Worm (Caenorhabditis elegans) whole organism, young adult: ENCODE measurements around the gene T05A12.3.

Source experiments
- B0336.3 ChIP-seq: fragments of 200-800 bp; sonication (Bioruptor generic); IDR thresholded peaks from 2 replicates; pipeline ENCODE4 v1.3.6; 2022; ENCODE audit warnings: missing genetic modification characterization, missing compliant biosample characterization
- C17E4.6 ChIP-seq: fragments of 200-800 bp; sonication (Bioruptor generic); IDR thresholded peaks from 2 replicates; pipeline ENCODE4 v1.3.6; 2022; ENCODE audit warnings: missing genetic modification reagents, missing genetic modification characterization, missing compliant biosample characterization
- F22D6.2 ChIP-seq: sonication (generic microtip); optimal IDR thresholded peaks from 2 replicates; lab custom pipeline; 2016; ENCODE audit warnings: mild to moderate bottlenecking, missing genetic modification characterization, missing compliant biosample characterization
- F37B4.10 ChIP-seq: fragments of 200-800 bp; sonication (Bioruptor generic); IDR thresholded peaks from 2 replicates; pipeline ENCODE4 v1.3.6; 2022; ENCODE audit warnings: missing genetic modification characterization, missing compliant biosample characterization
- K11D2.4 ChIP-seq: fragments of 200-800 bp; sonication (Bioruptor generic); IDR thresholded peaks from 2 replicates; pipeline ENCODE4 v1.3.6; 2022; ENCODE audit warnings: missing genetic modification reagents, missing genetic modification characterization, missing compliant biosample characterization
- K12H6.12 ChIP-seq: fragments of 200-800 bp; sonication (Bioruptor generic); optimal IDR thresholded peaks from 2 replicates; lab custom pipeline; 2018; ENCODE audit warnings: mild to moderate bottlenecking, missing genetic modification characterization, missing compliant biosample characterization
- T07F8.4 ChIP-seq: sonication (generic microtip); optimal IDR thresholded peaks from 2 replicates; lab custom pipeline; 2016; ENCODE audit warnings: mild to moderate bottlenecking, missing genetic modification characterization, moderate library complexity, missing compliant biosample characterization
- T26A5.8 ChIP-seq: sonication (generic microtip); optimal IDR thresholded peaks from 2 replicates; lab custom pipeline; 2016; ENCODE audit warnings: missing genetic modification characterization, missing compliant biosample characterization
- Y95B8A.8 ChIP-seq: fragments of 200-800 bp; sonication (Bioruptor generic); IDR thresholded peaks from 2 replicates; pipeline ENCODE4 v1.3.6; 2022; ENCODE audit warnings: missing genetic modification reagents, missing genetic modification characterization, missing compliant biosample characterization
- ZK185.1 ChIP-seq: sonication (generic microtip); optimal IDR thresholded peaks from 2 replicates; lab custom pipeline; 2016; ENCODE audit warnings: mild to moderate bottlenecking, missing genetic modification characterization, missing compliant biosample characterization; ENCODE audit not compliant: poor library complexity, severe bottlenecking
- aptf-3 ChIP-seq: fragments of 200-800 bp; sonication (Bioruptor generic); IDR thresholded peaks from 2 replicates; pipeline ENCODE4 v1.3.6; 2022; ENCODE audit warnings: missing genetic modification characterization, missing compliant biosample characterization
- athp-1 ChIP-seq: sonication (generic microtip); optimal IDR thresholded peaks from 2 replicates; lab custom pipeline; 2017; ENCODE audit warnings: mild to moderate bottlenecking, missing genetic modification characterization, missing compliant biosample characterization
- attf-3 ChIP-seq: fragments of 200-800 bp; sonication (Bioruptor generic); conservative IDR thresholded peaks from 2 replicates; pipeline ENCODE4 v1.3.6; 2022; ENCODE audit warnings: missing genetic modification reagents, missing genetic modification characterization, missing compliant biosample characterization
- attf-5 ChIP-seq: fragments of 200-800 bp; sonication (Bioruptor generic); optimal IDR thresholded peaks from 2 replicates; lab custom pipeline; 2018; ENCODE audit warnings: mild to moderate bottlenecking, missing genetic modification characterization, missing compliant biosample characterization
- bed-1 ChIP-seq: fragments of 200-800 bp; sonication (Bioruptor generic); IDR thresholded peaks from 2 replicates; pipeline ENCODE4 v1.3.6; 2022; ENCODE audit warnings: missing genetic modification reagents, missing genetic modification characterization, missing compliant biosample characterization
- bed-2 ChIP-seq: fragments of 200-800 bp; sonication (Bioruptor generic); IDR thresholded peaks from 2 replicates; pipeline ENCODE4 v1.3.6; 2022; ENCODE audit warnings: missing genetic modification reagents, missing genetic modification characterization, missing compliant biosample characterization
- ccch-3 ChIP-seq: fragments of 200-800 bp; sonication (Bioruptor generic); optimal IDR thresholded peaks from 2 replicates; lab custom pipeline; 2018; ENCODE audit warnings: mild to moderate bottlenecking, missing genetic modification characterization, missing compliant biosample characterization
- cebp-1 ChIP-seq, 2 experiments: fragments of 200-800 bp in 1 of 2; sonication (Bioruptor generic) in 1 of 2; sonication (generic microtip) in 1 of 2; IDR thresholded peaks in 1 of 2; optimal IDR thresholded peaks in 1 of 2; 2 replicates each; pipeline versions ENCODE4 v1.3.6 to Lab custom; 2017 to 2022; ENCODE audit warnings: missing compliant biosample characterization in 2 of 2, missing genetic modification characterization in 2 of 2, mild to moderate bottlenecking in 1 of 2, missing genetic modification reagents in 1 of 2, moderate library complexity in 1 of 2
- cebp-2 ChIP-seq: fragments of 200-800 bp; sonication (Bioruptor generic); IDR thresholded peaks from 2 replicates; pipeline ENCODE4 v1.3.6; 2022; ENCODE audit warnings: missing genetic modification characterization, missing compliant biosample characterization
- ceh-27 ChIP-seq: fragments of 200-800 bp; sonication (Bioruptor generic); optimal IDR thresholded peaks from 2 replicates; lab custom pipeline; 2018; ENCODE audit warnings: mild to moderate bottlenecking, missing genetic modification characterization, moderate library complexity, missing compliant biosample characterization
- chd-7 ChIP-seq: sonication (generic microtip); optimal IDR thresholded peaks from 2 replicates; lab custom pipeline; 2016; ENCODE audit warnings: mild to moderate bottlenecking, missing genetic modification characterization, moderate library complexity, missing compliant biosample characterization
- ekl-4 ChIP-seq: fragments of 200-800 bp; sonication (Bioruptor generic); IDR thresholded peaks from 2 replicates; pipeline ENCODE4 v1.3.6; 2022; ENCODE audit warnings: missing genetic modification reagents, missing genetic modification characterization, missing compliant biosample characterization
- hlh-26 ChIP-seq: fragments of 200-800 bp; sonication (Bioruptor generic); conservative IDR thresholded peaks from 2 replicates; pipeline ENCODE4 v1.3.6; 2022; ENCODE audit warnings: missing genetic modification reagents, missing genetic modification characterization, missing compliant biosample characterization
- hmg-20 ChIP-seq: fragments of 200-800 bp; sonication (Bioruptor generic); IDR thresholded peaks from 2 replicates; pipeline ENCODE4 v1.3.6; 2022; ENCODE audit warnings: missing genetic modification reagents, missing genetic modification characterization, missing compliant biosample characterization
- hrde-1 ChIP-seq: sonication (generic microtip); optimal IDR thresholded peaks from 2 replicates; lab custom pipeline; 2016; ENCODE audit warnings: missing genetic modification characterization, mild to moderate bottlenecking, missing compliant biosample characterization, moderate library complexity, missing genotype, missing genetic modification reagents, borderline replicate concordance
- hsf-1 ChIP-seq: fragments of 200-800 bp; sonication (Bioruptor generic); IDR thresholded peaks from 2 replicates; pipeline ENCODE4 v1.3.6; 2022; ENCODE audit warnings: missing genetic modification reagents, missing genetic modification characterization, missing compliant biosample characterization
- let-526 ChIP-seq: fragments of 200-800 bp; sonication (Bioruptor generic); IDR thresholded peaks from 2 replicates; pipeline ENCODE4 v1.3.6; 2022; ENCODE audit warnings: missing genetic modification reagents, missing genetic modification characterization, missing compliant biosample characterization
- let-607 ChIP-seq, 2 experiments: fragments of 200-800 bp in 1 of 2; sonication (Bioruptor generic) in 1 of 2; sonication (generic microtip) in 1 of 2; optimal IDR thresholded peaks; 2 replicates each; lab custom pipeline; 2016 to 2018; ENCODE audit warnings: mild to moderate bottlenecking in 2 of 2, missing compliant biosample characterization in 2 of 2, missing genetic modification characterization in 2 of 2, moderate library complexity in 2 of 2, missing genotype in 1 of 2
- lin-35 ChIP-seq, 3 experiments: fragments of 150-350 bp in 2 of 3; sonication (generic microtip) in 1 of 3; optimal IDR thresholded peaks; 2 replicates each; lab custom pipeline; 2014 to 2018; ENCODE audit warnings: missing biosample characterization in 3 of 3, missing genetic modification characterization in 3 of 3, missing genetic modification reagents in 3 of 3
- madf-6 ChIP-seq: fragments of 200-800 bp; sonication (Bioruptor generic); IDR thresholded peaks from 2 replicates; pipeline ENCODE4 v1.3.6; 2022; ENCODE audit warnings: missing genetic modification reagents, missing genetic modification characterization, missing compliant biosample characterization
- madf-8 ChIP-seq: fragments of 200-800 bp; sonication (Bioruptor generic); conservative IDR thresholded peaks from 2 replicates; pipeline ENCODE4 v1.3.6; 2022; ENCODE audit warnings: missing genetic modification reagents, missing genetic modification characterization, missing compliant biosample characterization
- nfya-1 ChIP-seq: sonication (generic microtip); optimal IDR thresholded peaks from 2 replicates; lab custom pipeline; 2017; ENCODE audit warnings: antibody characterized with exemption, missing compliant biosample characterization, missing genetic modification characterization, borderline replicate concordance; ENCODE audit not compliant: insufficient read depth
- nfyb-1 ChIP-seq: fragments of 200-800 bp; sonication (Bioruptor generic); IDR thresholded peaks from 2 replicates; pipeline ENCODE4 v1.3.6; 2022; ENCODE audit warnings: missing genetic modification reagents, missing genetic modification characterization, missing compliant biosample characterization
- nhr-120 ChIP-seq: fragments of 200-800 bp; sonication (Bioruptor generic); IDR thresholded peaks from 2 replicates; pipeline ENCODE4 v1.3.6; 2022; ENCODE audit warnings: missing genetic modification characterization, missing compliant biosample characterization
- nhr-179 ChIP-seq: sonication (generic microtip); optimal IDR thresholded peaks from 2 replicates; lab custom pipeline; 2016; ENCODE audit warnings: mild to moderate bottlenecking, missing genetic modification characterization, missing compliant biosample characterization
- pbrm-1 ChIP-seq: fragments of 200-800 bp; sonication (Bioruptor generic); IDR thresholded peaks from 2 replicates; pipeline ENCODE4 v1.3.6; 2022; ENCODE audit warnings: missing genetic modification reagents, missing genetic modification characterization, missing compliant biosample characterization
- rpc-1 ChIP-seq, 2 experiments: fragments of 150-350 bp in 1 of 2; sonication (generic microtip) in 1 of 2; optimal IDR thresholded peaks; 2 replicates each; lab custom pipeline; 2014 to 2018; ENCODE audit warnings: missing biosample characterization in 1 of 2, missing genetic modification characterization in 1 of 2, missing genetic modification reagents in 1 of 2, missing genotype in 1 of 2
- sea-2 ChIP-seq: fragments of 200-800 bp; sonication (Bioruptor generic); IDR thresholded peaks from 2 replicates; pipeline ENCODE4 v1.3.6; 2022; ENCODE audit warnings: missing genetic modification characterization, missing compliant biosample characterization
- snpc-1.3 ChIP-seq: sonication (generic microtip); optimal IDR thresholded peaks from 2 replicates; lab custom pipeline; 2017; ENCODE audit warnings: missing genetic modification characterization, mild to moderate bottlenecking, missing compliant biosample characterization, antibody characterized with exemption, moderate library complexity, missing genotype, missing genetic modification reagents; ENCODE audit not compliant: insufficient read depth
- snpc-4 ChIP-seq, 5 experiments: fragments of 150-350 bp in 1 of 5; sonication (generic microtip) in 4 of 5; optimal IDR thresholded peaks; 2 replicates each; lab custom pipeline; 2014 to 2018; ENCODE audit warnings: missing genetic modification characterization in 5 of 5, missing biosample characterization in 3 of 5, antibody characterized with exemption in 2 of 5, mild to moderate bottlenecking in 2 of 5, missing compliant biosample characterization in 2 of 5, missing genotype in 2 of 5, moderate library complexity in 2 of 5, missing genetic modification reagents in 1 of 5
- somi-1 ChIP-seq: fragments of 200-800 bp; sonication (Bioruptor generic); optimal IDR thresholded peaks from 2 replicates; lab custom pipeline; 2018; ENCODE audit warnings: mild to moderate bottlenecking, missing genetic modification characterization, missing compliant biosample characterization
- tbp1 ChIP-seq: fragments of 200-800 bp; sonication (Bioruptor generic); optimal IDR thresholded peaks from 2 replicates; lab custom pipeline; 2018; ENCODE audit warnings: mild to moderate bottlenecking, missing genetic modification characterization, missing compliant biosample characterization
- xnd-1 ChIP-seq: sonication (generic microtip); optimal IDR thresholded peaks from 2 replicates; lab custom pipeline; 2016; ENCODE audit warnings: missing genotype, missing genetic modification reagents, missing genetic modification characterization, missing compliant biosample characterization
- ztf-18 ChIP-seq: sonication (generic microtip); optimal IDR thresholded peaks from 2 replicates; lab custom pipeline; 2016; ENCODE audit warnings: missing genotype, mild to moderate bottlenecking, missing genetic modification characterization, missing compliant biosample characterization
- ztf-25 ChIP-seq: fragments of 200-800 bp; sonication (Bioruptor generic); IDR thresholded peaks from 2 replicates; pipeline ENCODE4 v1.3.6; 2022; ENCODE audit warnings: missing genetic modification reagents, missing genetic modification characterization, missing compliant biosample characterization
- ztf-28 ChIP-seq: fragments of 200-800 bp; sonication (Bioruptor generic); IDR thresholded peaks from 2 replicates; pipeline ENCODE4 v1.3.6; 2022; ENCODE audit warnings: missing genetic modification reagents, missing genetic modification characterization, missing compliant biosample characterization

Gene T05A12.3

DNA sequence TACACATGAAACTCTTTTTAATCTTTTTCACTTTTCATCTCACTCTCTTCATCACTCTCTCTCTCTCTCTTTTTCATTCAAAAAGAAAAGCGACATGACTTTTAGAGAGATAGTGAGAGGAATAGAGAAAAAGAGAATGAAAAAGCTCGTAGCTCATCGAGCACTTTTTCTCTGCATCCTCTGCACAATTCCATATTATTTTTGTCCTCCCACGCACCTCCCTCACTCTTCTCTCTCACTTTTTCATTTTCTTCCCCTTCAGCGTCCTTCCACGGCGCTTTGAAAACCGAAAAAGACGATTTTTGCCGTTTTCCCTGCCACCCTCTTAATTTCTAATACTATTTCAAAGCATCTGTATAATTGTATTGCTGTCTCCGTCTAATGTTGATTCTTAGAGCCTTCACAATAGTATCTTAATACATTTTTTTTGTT, 48.3 kb downstream of the T05A12.3 start:
- TF ChIP-seq sea-2 (GFP tag; lab: Robert Waterston, UW) (no peak), T26A5.8 (no peak), ccch-3 (GFP tag; lab: Kevin White, UChicago) (no peak), ztf-25 (GFP tag; lab: Robert Waterston, UW) (no peak), K11D2.4 (GFP tag; lab: Robert Waterston, UW) (peak; percentile 69), madf-6 (no peak), bed-1 (GFP tag; lab: Robert Waterston, UW) (no peak), ceh-27 (GFP tag; lab: Kevin White, UChicago) (peak; percentile 45), chd-7 (tag; lab: Kevin White, UChicago) (peak; percentile 33), nhr-120 (GFP tag; lab: Robert Waterston, UW) (no peak), hlh-26 (GFP tag; lab: Robert Waterston, UW) (no peak), cebp-1 (GFP tag; IDR thresholded peaks at IDR 0.05; lab: Robert Waterston, UW) (no peak), cebp-1 (tag; optimal IDR thresholded peaks at IDR 0.05; lab: Kevin White, UChicago) (peak; percentile 75), C17E4.6 (GFP tag; lab: Robert Waterston, UW) (no peak), let-607 (tag; optimal IDR thresholded peaks at IDR 0.05; lab: Kevin White, UChicago) (peak in 1 of 2 experiments; percentile 62), lin-35 (GFP tag; optimal IDR thresholded peaks at IDR 0.05; lab: Kevin White, UChicago) (peak in 1 of 3 experiments; percentile 52), aptf-3 (GFP tag; lab: Robert Waterston, UW) (no peak), madf-8 (no peak), B0336.3 (peak; percentile 76), ztf-18 (tag; lab: Kevin White, UChicago) (peak; percentile 24), ztf-28 (no peak), xnd-1 (tag; lab: Kevin White, UChicago) (no peak), hsf-1 (GFP tag; lab: Robert Waterston, UW) (no peak), attf-5 (GFP tag; lab: Kevin White, UChicago) (peak; percentile 80), F22D6.2 (tag; lab: Kevin White, UChicago) (peak; percentile 26), K12H6.12 (peak; percentile 76), F37B4.10 (GFP tag; lab: Robert Waterston, UW) (no peak), somi-1 (peak; percentile 78), hrde-1 (tag; lab: Kevin White, UChicago) (no peak), bed-2 (GFP tag; lab: Robert Waterston, UW) (no peak), Y95B8A.8 (GFP tag; lab: Robert Waterston, UW) (no peak), nhr-179 (tag; lab: Kevin White, UChicago) (no peak), nfya-1 (no peak), athp-1 (tag; lab: Kevin White, UChicago) (no peak), T07F8.4 (tag; lab: Kevin White, UChicago) (no peak), rpc-1 (optimal IDR thresholded peaks at IDR 0.05; lab: Kevin White, UChicago) (no peak), rpc-1 (tag; optimal IDR thresholded peaks at IDR 0.05; lab: Kevin White, UChicago) (no peak), cebp-2 (GFP tag; lab: Robert Waterston, UW) (no peak), snpc-1.3 (tag; lab: Kevin White, UChicago) (no peak), pbrm-1 (GFP tag; lab: Robert Waterston, UW) (0 out of 2 replicates have a peak, but pooled peaks have one; percentile 33), snpc-4 (GFP tag; optimal IDR thresholded peaks at IDR 0.05; lab: Kevin White, UChicago) (no peak), snpc-4 (tag; optimal IDR thresholded peaks at IDR 0.05; lab: Kevin White, UChicago) (peak in 2 of 4 experiments; percentile 31 to 47), attf-3 (GFP tag; lab: Robert Waterston, UW) (0 out of 2 replicates have a peak, but pooled peaks have one; percentile 10), let-526 (no peak), hmg-20 (GFP tag; lab: Robert Waterston, UW) (no peak), ZK185.1 (tag; lab: Kevin White, UChicago) (peak; percentile 21), nfyb-1 (GFP tag; lab: Robert Waterston, UW) (no peak; the same call in 1 of the 2 replicates), tbp1 (GFP tag; lab: Kevin White, UChicago) (peak; percentile 19), ekl-4 (GFP tag; lab: Robert Waterston, UW) (no peak)
